Worm (Caenorhabditis elegans) whole organism, L3 larva: ENCODE measurements around the gene vamp-8.

Experiments
- aly-2 ChIP-seq: fragments of 150-350 bp; optimal IDR thresholded peaks from 2 replicates; lab custom pipeline; 2014; ENCODE audit warnings: missing biosample characterization, missing genetic modification characterization
- ama-1 ChIP-seq: fragments of 150-350 bp; optimal IDR thresholded peaks from 2 replicates; lab custom pipeline; 2018
- ceh-28 ChIP-seq: fragments of 150-350 bp; optimal IDR thresholded peaks from 2 replicates; lab custom pipeline; 2014; ENCODE audit warnings: missing biosample characterization, missing genetic modification reagents, missing genetic modification characterization
- lin-15B ChIP-seq: fragments of 150-350 bp; optimal IDR thresholded peaks from 2 replicates; lab custom pipeline; 2014; ENCODE audit warnings: missing biosample characterization, missing genetic modification characterization
- mdl-1 ChIP-seq: fragments of 150-350 bp; optimal IDR thresholded peaks from 2 replicates; lab custom pipeline; 2014; ENCODE audit warnings: missing biosample characterization, missing genetic modification characterization
- nhr-23 ChIP-seq: fragments of 150-350 bp; optimal IDR thresholded peaks from 2 replicates; lab custom pipeline; 2014; ENCODE audit warnings: missing biosample characterization, missing genetic modification reagents, missing genetic modification characterization
- nhr-76 ChIP-seq: fragments of 150-350 bp; sonication (generic microtip); optimal IDR thresholded peaks from 5 replicates; lab custom pipeline; 2014; ENCODE audit warnings: missing biosample characterization, missing genetic modification characterization
- sea-2 ChIP-seq: fragments of 150-350 bp; sonication (generic microtip); optimal IDR thresholded peaks from 4 replicates; lab custom pipeline; 2014; ENCODE audit warnings: missing biosample characterization, missing genetic modification reagents, missing genetic modification characterization
- tbx-2 ChIP-seq: sonication (generic microtip); optimal IDR thresholded peaks from 2 replicates; lab custom pipeline; 2016; ENCODE audit warnings: mild to moderate bottlenecking, missing genetic modification characterization, missing compliant biosample characterization
- unc-39 ChIP-seq: sonication (generic microtip); optimal IDR thresholded peaks from 4 replicates; lab custom pipeline; 2017; ENCODE audit warnings: missing biosample characterization, missing genetic modification characterization

The vamp-8 gene

DNA sequence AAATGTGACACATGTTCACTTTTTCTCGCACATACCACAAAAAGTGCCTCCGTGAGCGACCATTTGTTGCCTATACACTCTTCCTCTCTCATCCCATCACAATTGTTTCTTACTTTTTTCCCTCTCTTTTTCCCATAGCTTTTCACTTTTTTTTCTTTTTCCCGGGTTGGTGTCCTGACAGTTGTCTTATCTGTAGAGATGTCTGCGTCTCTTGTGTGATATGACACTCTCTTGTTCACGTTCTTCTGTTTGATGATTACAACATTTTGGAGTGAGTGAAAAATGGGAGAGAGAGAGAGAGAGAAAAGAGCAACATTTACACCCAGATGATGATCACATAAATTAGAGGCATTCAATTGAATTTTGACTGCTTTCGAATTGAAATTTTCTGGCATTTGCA, 38.6 kb downstream of the vamp-8 start (continued):
- TF ChIP-seq nhr-76 (tag; lab: Kevin White, UChicago), result no peak
- no peak for TF ChIP-seq ceh-28 (tag; lab: Kevin White, UChicago)
- no peak for TF ChIP-seq ama-1

DNA sequence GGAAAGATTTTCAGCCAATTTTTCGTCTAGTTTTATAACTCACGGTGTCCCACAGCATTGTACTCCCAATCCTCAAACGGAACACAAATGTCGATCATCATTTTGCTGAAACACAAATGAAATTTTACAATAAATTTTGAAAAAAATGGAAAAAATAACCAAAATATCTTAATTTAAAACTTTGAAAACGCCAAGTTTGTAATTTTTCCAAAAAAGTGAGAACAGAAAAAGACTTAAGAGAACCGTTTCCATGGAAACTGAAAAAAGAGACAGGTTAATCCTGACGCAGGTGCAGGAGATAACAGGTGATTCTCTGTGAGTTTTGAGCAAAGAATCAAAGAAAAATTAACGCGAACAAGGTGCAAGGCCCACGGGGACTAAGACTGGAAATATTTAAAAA, 44.1 kb downstream of the vamp-8 start, which contains the start of gene Y45F10D.15:
TSS of gene Y45F10D.15 (minus strand) at position 101 of the 400 bp plus-strand sequence.
- TF ChIP-seq ama-1 (no peak), unc-39 (tag; lab: Kevin White, UChicago) (no peak), tbx-2 (tag; lab: Kevin White, UChicago) (no peak), mdl-1 (tag; lab: Kevin White, UChicago) (no peak), sea-2 (GFP tag; lab: Kevin White, UChicago) (no peak), nhr-23 (tag; lab: Kevin White, UChicago) (no peak), lin-15B (tag; lab: Kevin White, UChicago) (no peak), aly-2 (no peak), nhr-76 (tag; lab: Kevin White, UChicago) (no peak)
